Fruit fly (Drosophila melanogaster) whole organism, adult: ENCODE results near the gene Ir7a.

Experiments used
- CG11617 ChIP-seq: fragments of 200-800 bp; sonication (Bioruptor generic); optimal IDR thresholded peaks from 2 replicates; lab custom pipeline; 2017; ENCODE audit warnings: mild to moderate bottlenecking, missing biosample characterization, missing genetic modification reagents, missing genetic modification characterization
- CG1620 ChIP-seq: fragments of 200-800 bp; sonication (Bioruptor generic); optimal IDR thresholded peaks from 2 replicates; lab custom pipeline; 2016; ENCODE audit warnings: missing biosample characterization, missing genetic modification characterization
- CG33017 ChIP-seq: fragments of 200-800 bp; sonication (Bioruptor generic); optimal IDR thresholded peaks from 2 replicates; lab custom pipeline; 2018; ENCODE audit warnings: missing biosample characterization, mild to moderate bottlenecking, missing genetic modification characterization, moderate library complexity
- CG5204 ChIP-seq: fragments of 200-800 bp; sonication (Bioruptor generic); optimal IDR thresholded peaks from 2 replicates; lab custom pipeline; 2016; ENCODE audit warnings: missing biosample characterization, missing genetic modification characterization
- Hr96 ChIP-seq: fragments of 200-800 bp; sonication (Bioruptor generic); optimal IDR thresholded peaks from 2 replicates; lab custom pipeline; 2016; ENCODE audit warnings: missing biosample characterization, missing genetic modification characterization
- cic ChIP-seq: fragments of 200-800 bp; sonication (Bioruptor generic); optimal IDR thresholded peaks from 2 replicates; lab custom pipeline; 2017; ENCODE audit warnings: missing biosample characterization, mild to moderate bottlenecking, missing genetic modification characterization, moderate library complexity
- cnc ChIP-seq, 2 experiments: fragments of >200 bp; optimal IDR thresholded peaks; 2 replicates each; lab custom pipeline; 2017

dm6 chrX:7715433-7715832, 49.3 kb upstream of the Ir7a start:
- TF ChIP-seq cnc (optimal IDR thresholded peaks at IDR 0.05; lab: Kevin White, UChicago) (no peak), CG1620 (no peak), Hr96 (GFP tag; lab: Kevin White, UChicago) (no peak), CG33017 (no peak), CG5204 (GFP tag; lab: Kevin White, UChicago) (no peak), CG11617 (GFP tag; lab: Kevin White, UChicago) (no peak), cic (GFP tag; lab: Kevin White, UChicago) (no peak)
